Worm (Caenorhabditis elegans) whole organism, young adult: ENCODE data around the gene imp-2.

ENCODE experiments used
- D2030.7 ChIP-seq: fragments of 200-800 bp; sonication (Bioruptor generic); IDR thresholded peaks from 2 replicates; pipeline ENCODE4 v1.3.6; 2022; ENCODE audit warnings: missing genetic modification reagents, missing genetic modification characterization, missing compliant biosample characterization
- F22D6.2 ChIP-seq: sonication (generic microtip); optimal IDR thresholded peaks from 2 replicates; lab custom pipeline; 2016; ENCODE audit warnings: mild to moderate bottlenecking, missing genetic modification characterization, missing compliant biosample characterization
- F23B12.7 ChIP-seq: sonication (generic microtip); optimal IDR thresholded peaks from 2 replicates; lab custom pipeline; 2017; ENCODE audit warnings: missing genetic modification characterization, mild to moderate bottlenecking, missing compliant biosample characterization, antibody characterized with exemption, moderate library complexity; ENCODE audit not compliant: insufficient read depth
- F39B2.1 ChIP-seq: fragments of 200-800 bp; sonication (Bioruptor generic); IDR thresholded peaks from 2 replicates; pipeline ENCODE4 v1.3.6; 2022; ENCODE audit warnings: missing genetic modification reagents, missing genetic modification characterization, missing compliant biosample characterization
- K12H6.12 ChIP-seq: fragments of 200-800 bp; sonication (Bioruptor generic); optimal IDR thresholded peaks from 2 replicates; lab custom pipeline; 2018; ENCODE audit warnings: mild to moderate bottlenecking, missing genetic modification characterization, missing compliant biosample characterization
- Y56A3A.18 ChIP-seq: fragments of 200-800 bp; sonication (Bioruptor generic); IDR thresholded peaks from 2 replicates; pipeline ENCODE4 v1.3.6; 2022; ENCODE audit warnings: missing genetic modification reagents, missing genetic modification characterization, missing compliant biosample characterization
- Y67H2A.10 ChIP-seq: fragments of 200-800 bp; sonication (Bioruptor generic); conservative IDR thresholded peaks from 2 replicates; pipeline ENCODE4 v1.3.6; 2022; ENCODE audit warnings: missing genetic modification reagents, missing genetic modification characterization, missing compliant biosample characterization
- Y95B8A.8 ChIP-seq: fragments of 200-800 bp; sonication (Bioruptor generic); IDR thresholded peaks from 2 replicates; pipeline ENCODE4 v1.3.6; 2022; ENCODE audit warnings: missing genetic modification reagents, missing genetic modification characterization, missing compliant biosample characterization
- atf-7 ChIP-seq: sonication (generic microtip); optimal IDR thresholded peaks from 2 replicates; lab custom pipeline; 2017; ENCODE audit warnings: mild to moderate bottlenecking, missing genetic modification characterization, missing compliant biosample characterization
- attf-3 ChIP-seq: fragments of 200-800 bp; sonication (Bioruptor generic); conservative IDR thresholded peaks from 2 replicates; pipeline ENCODE4 v1.3.6; 2022; ENCODE audit warnings: missing genetic modification reagents, missing genetic modification characterization, missing compliant biosample characterization
- attf-5 ChIP-seq: fragments of 200-800 bp; sonication (Bioruptor generic); optimal IDR thresholded peaks from 2 replicates; lab custom pipeline; 2018; ENCODE audit warnings: mild to moderate bottlenecking, missing genetic modification characterization, missing compliant biosample characterization
- cebp-2 ChIP-seq: fragments of 200-800 bp; sonication (Bioruptor generic); IDR thresholded peaks from 2 replicates; pipeline ENCODE4 v1.3.6; 2022; ENCODE audit warnings: missing genetic modification characterization, missing compliant biosample characterization
- ceh-100 ChIP-seq: fragments of 200-800 bp; sonication (Bioruptor generic); IDR thresholded peaks from 2 replicates; pipeline ENCODE4 v1.3.6; 2022; ENCODE audit warnings: missing genetic modification reagents, missing genetic modification characterization, missing compliant biosample characterization
- ceh-27 ChIP-seq: fragments of 200-800 bp; sonication (Bioruptor generic); optimal IDR thresholded peaks from 2 replicates; lab custom pipeline; 2018; ENCODE audit warnings: mild to moderate bottlenecking, missing genetic modification characterization, moderate library complexity, missing compliant biosample characterization
- ceh-79 ChIP-seq: sonication (generic microtip); optimal IDR thresholded peaks from 2 replicates; lab custom pipeline; 2017; ENCODE audit warnings: mild to moderate bottlenecking, missing genetic modification characterization, missing compliant biosample characterization
- ceh-91 ChIP-seq: fragments of 200-800 bp; sonication (Bioruptor generic); IDR thresholded peaks from 2 replicates; pipeline ENCODE4 v1.3.6; 2022; ENCODE audit warnings: missing genetic modification reagents, missing genetic modification characterization, missing compliant biosample characterization
- chd-7 ChIP-seq: sonication (generic microtip); optimal IDR thresholded peaks from 2 replicates; lab custom pipeline; 2016; ENCODE audit warnings: mild to moderate bottlenecking, missing genetic modification characterization, moderate library complexity, missing compliant biosample characterization
- dox-1 ChIP-seq: fragments of 200-800 bp; sonication (Bioruptor generic); IDR thresholded peaks from 2 replicates; pipeline ENCODE4 v1.3.6; 2022; ENCODE audit warnings: missing genetic modification reagents, missing genetic modification characterization, missing compliant biosample characterization
- dpl-1 ChIP-seq: fragments of 150-350 bp; optimal IDR thresholded peaks from 2 replicates; lab custom pipeline; 2014; ENCODE audit warnings: missing biosample characterization, missing genetic modification reagents, missing genetic modification characterization
- efl-1 ChIP-seq: fragments of 150-350 bp; optimal IDR thresholded peaks from 2 replicates; lab custom pipeline; 2014; ENCODE audit warnings: missing biosample characterization, missing genetic modification reagents, missing genetic modification characterization
- egl-18 ChIP-seq: fragments of 200-800 bp; sonication (Bioruptor generic); IDR thresholded peaks from 2 replicates; pipeline ENCODE4 v1.3.6; 2022; ENCODE audit warnings: missing genetic modification reagents, missing genetic modification characterization, missing compliant biosample characterization
- gei-17 ChIP-seq: fragments of 200-800 bp; sonication (Bioruptor generic); optimal IDR thresholded peaks from 2 replicates; lab custom pipeline; 2018; ENCODE audit warnings: mild to moderate bottlenecking, missing genetic modification characterization, missing compliant biosample characterization
- him-1 ChIP-seq: sonication (generic microtip); optimal IDR thresholded peaks from 2 replicates; lab custom pipeline; 2016; ENCODE audit warnings: missing genotype, missing genetic modification reagents, missing genetic modification characterization, missing compliant biosample characterization
- hlh-12 ChIP-seq: sonication (generic microtip); optimal IDR thresholded peaks from 2 replicates; lab custom pipeline; 2016; ENCODE audit warnings: missing genetic modification characterization, missing compliant biosample characterization
- hlh-26 ChIP-seq: fragments of 200-800 bp; sonication (Bioruptor generic); conservative IDR thresholded peaks from 2 replicates; pipeline ENCODE4 v1.3.6; 2022; ENCODE audit warnings: missing genetic modification reagents, missing genetic modification characterization, missing compliant biosample characterization
- hmg-1.2 ChIP-seq: fragments of 200-800 bp; sonication (Bioruptor generic); IDR thresholded peaks from 2 replicates; pipeline ENCODE4 v1.3.6; 2022; ENCODE audit warnings: missing genetic modification reagents, missing genetic modification characterization, missing compliant biosample characterization
- hmg-20 ChIP-seq: fragments of 200-800 bp; sonication (Bioruptor generic); IDR thresholded peaks from 2 replicates; pipeline ENCODE4 v1.3.6; 2022; ENCODE audit warnings: missing genetic modification reagents, missing genetic modification characterization, missing compliant biosample characterization
- lin-35 ChIP-seq, 3 experiments: fragments of 150-350 bp in 2 of 3; sonication (generic microtip) in 1 of 3; optimal IDR thresholded peaks; 2 replicates each; lab custom pipeline; 2014 to 2018; ENCODE audit warnings: missing biosample characterization in 3 of 3, missing genetic modification characterization in 3 of 3, missing genetic modification reagents in 3 of 3
- lin-54 ChIP-seq: fragments of 200-800 bp; sonication (Bioruptor generic); optimal IDR thresholded peaks from 2 replicates; lab custom pipeline; 2018; ENCODE audit warnings: mild to moderate bottlenecking, missing genetic modification characterization, missing compliant biosample characterization
- lir-1 ChIP-seq: fragments of 200-800 bp; sonication (Bioruptor generic); conservative IDR thresholded peaks from 2 replicates; pipeline ENCODE4 v1.3.6; 2022; ENCODE audit warnings: missing genetic modification reagents, missing genetic modification characterization, missing compliant biosample characterization
- lsl-1 ChIP-seq: fragments of 200-800 bp; sonication (Bioruptor generic); optimal IDR thresholded peaks from 2 replicates; lab custom pipeline; 2018; ENCODE audit warnings: mild to moderate bottlenecking, missing genetic modification characterization, moderate library complexity, missing compliant biosample characterization
- madf-3 ChIP-seq: fragments of 200-800 bp; sonication (Bioruptor generic); IDR thresholded peaks from 2 replicates; pipeline ENCODE4 v1.3.6; 2022; ENCODE audit warnings: missing genetic modification reagents, missing genetic modification characterization, missing compliant biosample characterization
- madf-6 ChIP-seq: fragments of 200-800 bp; sonication (Bioruptor generic); IDR thresholded peaks from 2 replicates; pipeline ENCODE4 v1.3.6; 2022; ENCODE audit warnings: missing genetic modification reagents, missing genetic modification characterization, missing compliant biosample characterization
- mcd-1 ChIP-seq: fragments of 200-800 bp; sonication (Bioruptor generic); IDR thresholded peaks from 2 replicates; pipeline ENCODE4 v1.3.6; 2022; ENCODE audit warnings: missing genetic modification reagents, missing genetic modification characterization, missing compliant biosample characterization
- nhr-120 ChIP-seq: fragments of 200-800 bp; sonication (Bioruptor generic); IDR thresholded peaks from 2 replicates; pipeline ENCODE4 v1.3.6; 2022; ENCODE audit warnings: missing genetic modification characterization, missing compliant biosample characterization
- nhr-80 ChIP-seq: sonication (generic microtip); optimal IDR thresholded peaks from 2 replicates; lab custom pipeline; 2016; ENCODE audit warnings: missing genetic modification characterization, missing compliant biosample characterization
- pbrm-1 ChIP-seq: fragments of 200-800 bp; sonication (Bioruptor generic); IDR thresholded peaks from 2 replicates; pipeline ENCODE4 v1.3.6; 2022; ENCODE audit warnings: missing genetic modification reagents, missing genetic modification characterization, missing compliant biosample characterization
- pha-4 ChIP-seq: fragments of 150-350 bp; sonication (generic microtip); optimal IDR thresholded peaks from 2 replicates; lab custom pipeline; 2014; ENCODE audit warnings: missing biosample characterization, missing genetic modification reagents, missing genetic modification characterization
- rcor-1 ChIP-seq: fragments of 200-800 bp; sonication (Bioruptor generic); IDR thresholded peaks from 2 replicates; pipeline ENCODE4 v1.3.6; 2022; ENCODE audit warnings: missing genetic modification reagents, missing genetic modification characterization, missing compliant biosample characterization
- repo-1 ChIP-seq: sonication (generic microtip); optimal IDR thresholded peaks from 2 replicates; lab custom pipeline; 2017; ENCODE audit warnings: mild to moderate bottlenecking, missing genetic modification characterization, missing compliant biosample characterization
- sdz-38 ChIP-seq: sonication (generic microtip); optimal IDR thresholded peaks from 2 replicates; lab custom pipeline; 2016; ENCODE audit warnings: missing genotype, missing genetic modification characterization, missing compliant biosample characterization
- snpc-1.1 ChIP-seq: sonication (generic microtip); optimal IDR thresholded peaks from 2 replicates; lab custom pipeline; 2017; ENCODE audit warnings: missing genetic modification characterization, mild to moderate bottlenecking, missing compliant biosample characterization, antibody characterized with exemption, moderate library complexity, missing genotype, missing genetic modification reagents; ENCODE audit not compliant: insufficient read depth
- snpc-3.4 ChIP-seq: sonication (generic microtip); optimal IDR thresholded peaks from 2 replicates; lab custom pipeline; 2017; ENCODE audit warnings: missing genetic modification characterization, mild to moderate bottlenecking, missing compliant biosample characterization, antibody characterized with exemption, moderate library complexity, missing genotype, missing genetic modification reagents
- tlf-1 ChIP-seq: fragments of 200-800 bp; sonication (Bioruptor generic); optimal IDR thresholded peaks from 2 replicates; lab custom pipeline; 2018; ENCODE audit warnings: mild to moderate bottlenecking, missing genetic modification characterization, missing compliant biosample characterization
- zfh-2 ChIP-seq: fragments of 200-800 bp; sonication (Bioruptor generic); conservative IDR thresholded peaks from 2 replicates; pipeline ENCODE4 v1.3.6; 2022; ENCODE audit warnings: missing genetic modification reagents, missing genetic modification characterization, missing compliant biosample characterization
- ztf-28 ChIP-seq: fragments of 200-800 bp; sonication (Bioruptor generic); IDR thresholded peaks from 2 replicates; pipeline ENCODE4 v1.3.6; 2022; ENCODE audit warnings: missing genetic modification reagents, missing genetic modification characterization, missing compliant biosample characterization
- ztf-3 ChIP-seq: fragments of 200-800 bp; sonication (Bioruptor generic); optimal IDR thresholded peaks from 2 replicates; lab custom pipeline; 2018; ENCODE audit warnings: mild to moderate bottlenecking, missing genetic modification characterization, missing compliant biosample characterization

Gene imp-2

DNA sequence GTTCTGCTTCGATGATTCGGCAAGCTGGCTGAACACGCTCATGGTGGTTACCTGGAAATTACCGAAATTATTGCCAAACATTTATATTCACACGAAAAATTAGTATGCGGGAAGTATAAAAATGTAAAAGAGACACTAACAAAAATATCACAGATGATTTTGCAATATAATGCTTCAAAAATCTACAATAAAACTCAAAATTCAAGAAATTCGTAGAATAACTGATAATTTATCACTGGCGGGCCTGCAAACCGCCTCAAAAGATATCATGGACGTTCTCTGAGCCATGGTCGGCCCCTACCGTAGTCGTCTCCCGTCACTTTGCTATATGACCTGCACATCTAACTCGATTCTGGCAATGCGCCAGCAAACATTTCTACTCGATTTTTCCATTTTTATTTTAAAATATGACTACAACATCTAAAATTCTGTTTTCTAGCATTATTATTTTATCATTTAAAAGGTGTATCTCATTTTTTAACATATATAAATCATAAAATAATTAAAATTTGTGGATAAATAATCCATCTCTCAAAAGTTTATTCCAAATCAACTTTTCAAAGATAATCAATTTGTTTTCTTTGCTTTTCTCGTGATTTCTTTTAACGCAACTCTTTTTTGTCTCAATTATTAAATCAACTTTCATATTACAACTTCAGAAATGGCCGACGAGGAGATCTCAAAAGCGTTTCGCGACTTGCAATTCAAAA lies 30.9 kb upstream of the imp-2 start, which contains the start of the genes F01G4.6 and pfd-1 (continued):
- TF ChIP-seq chd-7 (tag; lab: Kevin White, UChicago) = peak; percentile 11
- peak; percentile 84 for TF ChIP-seq lin-54 (GFP tag; lab: Kevin White, UChicago)
- peak; percentile 78; the same call in 1 of the 2 replicates for TF ChIP-seq rcor-1 (GFP tag; lab: Robert Waterston, UW)
- TF ChIP-seq lir-1 (GFP tag; lab: Robert Waterston, UW) = peak; percentile 54
- no peak for TF ChIP-seq hlh-12
- TF ChIP-seq dpl-1 (GFP tag; lab: Kevin White, UChicago) = peak; percentile 43
- TF ChIP-seq mcd-1 (GFP tag; lab: Robert Waterston, UW) = peak; percentile 85
- TF ChIP-seq dox-1 (GFP tag; lab: Robert Waterston, UW) = peak; percentile 52; the same call in 1 of the 2 replicates
- no peak for TF ChIP-seq sdz-38 (tag; lab: Kevin White, UChicago)
- TF ChIP-seq attf-5 = peak; percentile 59
- TF ChIP-seq madf-3 (GFP tag; lab: Robert Waterston, UW) = peak; percentile 74; the same call in 1 of the 2 replicates
- peak; percentile 43; the same call in 1 of the 2 replicates for TF ChIP-seq attf-3
- 0 out of 2 replicates have a peak, but pooled peaks have one; percentile 49 for TF ChIP-seq Y95B8A.8
- no peak for TF ChIP-seq egl-18
- TF ChIP-seq F22D6.2 = peak; percentile 23
- peak; percentile 73 for TF ChIP-seq F23B12.7 (tag; lab: Kevin White, UChicago)
- no peak for TF ChIP-seq ztf-3 (GFP tag; lab: Kevin White, UChicago)
- peak; percentile 53 for TF ChIP-seq gei-17 (GFP tag; lab: Kevin White, UChicago)
- TF ChIP-seq ceh-27 (GFP tag; lab: Kevin White, UChicago) = peak; percentile 72
- TF ChIP-seq hmg-20 (GFP tag; lab: Robert Waterston, UW) = peak; percentile 46; the same call in 1 of the 2 replicates
- peak; percentile 50 for TF ChIP-seq efl-1 (GFP tag; lab: Kevin White, UChicago)
- TF ChIP-seq hmg-1.2 (GFP tag; lab: Robert Waterston, UW) = peak; percentile 65; the same call in 1 of the 2 replicates
- peak; percentile 57 for TF ChIP-seq snpc-3.4 (tag; lab: Kevin White, UChicago)
- no peak for TF ChIP-seq ztf-28
- no peak for TF ChIP-seq ceh-79 (tag; lab: Kevin White, UChicago)
- TF ChIP-seq tlf-1 (GFP tag; lab: Kevin White, UChicago) = peak; percentile 89
- peak; percentile 50 for TF ChIP-seq atf-7 (tag; lab: Kevin White, UChicago)
- peak; percentile 68 for TF ChIP-seq K12H6.12 (tag; lab: Kevin White, UChicago)
- TF ChIP-seq repo-1 (tag; lab: Kevin White, UChicago) = peak; percentile 37
- peak; percentile 51; the same call in 1 of the 2 replicates for TF ChIP-seq Y56A3A.18 (GFP tag; lab: Robert Waterston, UW)
- TF ChIP-seq zfh-2 = 0 out of 2 replicates have a peak, but pooled peaks have one; percentile 13
- 0 out of 2 replicates have a peak, but pooled peaks have one; percentile 38 for TF ChIP-seq D2030.7
- peak; percentile 69 for TF ChIP-seq pha-4 (tag; lab: Kevin White, UChicago)
- peak in 1 of 3 experiments; percentile 91 for TF ChIP-seq lin-35 (GFP tag; optimal IDR thresholded peaks at IDR 0.05; lab: Kevin White, UChicago)
- peak; percentile 30 for TF ChIP-seq nhr-80 (tag; lab: Kevin White, UChicago)
- TF ChIP-seq hlh-26 (GFP tag; lab: Robert Waterston, UW) = no peak
- TF ChIP-seq nhr-120 (GFP tag; lab: Robert Waterston, UW) = no peak
- peak; percentile 41; the same call in 1 of the 2 replicates for TF ChIP-seq Y67H2A.10
- TF ChIP-seq F39B2.1 (GFP tag; lab: Robert Waterston, UW) = no peak
- peak; percentile 73 for TF ChIP-seq ceh-100 (GFP tag; lab: Robert Waterston, UW)
- no peak for TF ChIP-seq cebp-2 (GFP tag; lab: Robert Waterston, UW)
- peak; percentile 79 for TF ChIP-seq pbrm-1 (GFP tag; lab: Robert Waterston, UW)
- TF ChIP-seq ceh-91 (GFP tag; lab: Robert Waterston, UW) = 0 out of 2 replicates have a peak, but pooled peaks have one; percentile 27
- TF ChIP-seq snpc-1.1 (tag; lab: Kevin White, UChicago) = no peak
- peak; percentile 85 for TF ChIP-seq madf-6 (GFP tag; lab: Robert Waterston, UW)
- TF ChIP-seq him-1 = no peak
- TF ChIP-seq lsl-1 (GFP tag; lab: Kevin White, UChicago) = peak; percentile 80
